Worm (Caenorhabditis elegans) whole organism, late embryonic: ENCODE results near the gene srx-63.

Experiments
- F13H6.1 ChIP-seq: sonication (generic microtip); optimal IDR thresholded peaks from 2 replicates; lab custom pipeline; 2016; ENCODE audit warnings: missing genetic modification characterization, missing compliant biosample characterization
- Y22D7AL.16 ChIP-seq: sonication (generic microtip); optimal IDR thresholded peaks from 2 replicates; lab custom pipeline; 2016; ENCODE audit warnings: missing genetic modification characterization, missing compliant biosample characterization
- dmd-4 ChIP-seq: sonication (generic microtip); optimal IDR thresholded peaks from 2 replicates; lab custom pipeline; 2016; ENCODE audit warnings: borderline replicate concordance, missing genetic modification characterization, missing compliant biosample characterization
- dve-1 ChIP-seq: sonication (generic microtip); optimal IDR thresholded peaks from 2 replicates; lab custom pipeline; 2017; ENCODE audit warnings: antibody characterized with exemption, mild to moderate bottlenecking, missing genetic modification characterization, missing compliant biosample characterization
- elt-2 ChIP-seq: sonication (generic microtip); optimal IDR thresholded peaks from 2 replicates; lab custom pipeline; 2016; ENCODE audit warnings: missing genetic modification reagents, missing genetic modification characterization, missing compliant biosample characterization
- hlh-6 ChIP-seq: sonication (generic microtip); optimal IDR thresholded peaks from 2 replicates; lab custom pipeline; 2016; ENCODE audit warnings: missing genotype, missing genetic modification characterization, missing compliant biosample characterization
- lin-11 ChIP-seq: fragments of 200-800 bp; sonication (Bioruptor generic); optimal IDR thresholded peaks from 2 replicates; lab custom pipeline; 2018; ENCODE audit warnings: mild to moderate bottlenecking, missing genetic modification characterization, missing compliant biosample characterization
- nfya-1 ChIP-seq: sonication (generic microtip); optimal IDR thresholded peaks from 2 replicates; lab custom pipeline; 2017; ENCODE audit warnings: missing genetic modification characterization, mild to moderate bottlenecking, missing compliant biosample characterization, antibody characterized with exemption, moderate library complexity
- nhr-11 ChIP-seq: fragments of 150-350 bp; optimal IDR thresholded peaks from 2 replicates; lab custom pipeline; 2014; ENCODE audit warnings: missing biosample characterization, missing genetic modification characterization
- npax-4 ChIP-seq: sonication (generic microtip); optimal IDR thresholded peaks from 2 replicates; lab custom pipeline; 2016; ENCODE audit warnings: missing genetic modification characterization, missing compliant biosample characterization
- odd-2 ChIP-seq: sonication (generic microtip); optimal IDR thresholded peaks from 2 replicates; lab custom pipeline; 2017; ENCODE audit warnings: antibody characterized with exemption, mild to moderate bottlenecking, missing genetic modification characterization, missing compliant biosample characterization
- pax-1 ChIP-seq: fragments of 150-350 bp; optimal IDR thresholded peaks from 2 replicates; lab custom pipeline; 2014; ENCODE audit warnings: missing biosample characterization, missing genetic modification characterization
- sox-4 ChIP-seq: sonication (generic microtip); optimal IDR thresholded peaks from 2 replicates; lab custom pipeline; 2017; ENCODE audit warnings: mild to moderate bottlenecking, missing genetic modification characterization, inconsistent platforms, missing compliant biosample characterization
- unc-3 ChIP-seq, 2 experiments: fragments of 200-800 bp in 1 of 2; sonication (Bioruptor generic) in 1 of 2; sonication (generic microtip) in 1 of 2; conservative IDR thresholded peaks in 1 of 2; optimal IDR thresholded peaks in 1 of 2; 2 replicates each; pipeline versions ENCODE4 v1.3.6 to Lab custom; 2016 to 2022; ENCODE audit warnings: missing compliant biosample characterization in 2 of 2, missing genetic modification characterization in 2 of 2, missing genetic modification reagents in 1 of 2

ce11 chrV:3913131-3913530 lies 18.3 kb upstream of the srx-63 start:
- TF ChIP-seq nfya-1 (tag; lab: Kevin White, UChicago) (no peak), lin-11 (tag; lab: Kevin White, UChicago) (no peak), odd-2 (tag; lab: Kevin White, UChicago) (no peak), unc-3 (GFP tag; conservative IDR thresholded peaks at IDR 0.05; lab: Robert Waterston, UW) (no peak), unc-3 (tag; optimal IDR thresholded peaks at IDR 0.05; lab: Kevin White, UChicago) (no peak), pax-1 (tag; lab: Kevin White, UChicago) (no peak), elt-2 (tag; lab: Kevin White, UChicago) (no peak), sox-4 (tag; lab: Kevin White, UChicago) (no peak), Y22D7AL.16 (tag; lab: Kevin White, UChicago) (no peak), F13H6.1 (no peak), nhr-11 (tag; lab: Kevin White, UChicago) (no peak), dve-1 (tag; lab: Kevin White, UChicago) (no peak), npax-4 (tag; lab: Kevin White, UChicago) (no peak), dmd-4 (no peak), hlh-6 (tag; lab: Kevin White, UChicago) (no peak)
